Worm (Caenorhabditis elegans): Measurements from ENCODE around the gene C23G10.11.

DNA sequence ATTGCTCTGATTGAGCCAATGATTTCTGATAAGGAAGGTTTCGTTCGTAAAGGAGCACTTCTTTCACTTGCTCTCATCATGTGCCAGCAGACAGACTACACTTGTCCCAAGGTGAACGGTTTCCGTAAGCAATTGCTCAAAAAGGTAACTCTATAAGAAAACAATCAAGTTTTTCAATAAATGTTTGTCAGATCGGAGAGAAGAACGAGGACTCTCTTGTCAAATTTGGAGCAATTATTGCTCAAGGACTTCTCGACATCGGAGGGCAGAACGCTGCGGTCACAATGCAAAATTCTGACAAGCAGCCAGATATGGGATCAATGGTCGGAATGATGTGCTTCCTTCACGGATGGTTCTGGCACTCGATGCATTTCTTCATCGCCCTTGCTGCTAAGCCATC, 14.1 kb downstream of the C23G10.11 start:
- TF ChIP-seq nhr-12 (tag; optimal IDR thresholded peaks at IDR 0.05) = no peak
- TF ChIP-seq ZK546.5 (tag; optimal IDR thresholded peaks at IDR 0.05) = no peak
- TF ChIP-seq elt-2 (tag; optimal IDR thresholded peaks at IDR 0.05) = no peak
- TF ChIP-seq pha-4 (tag; optimal IDR thresholded peaks at IDR 0.05) = no peak
